Fruit fly (Drosophila melanogaster): ENCODE measurements around the gene CG10877.

DNA sequence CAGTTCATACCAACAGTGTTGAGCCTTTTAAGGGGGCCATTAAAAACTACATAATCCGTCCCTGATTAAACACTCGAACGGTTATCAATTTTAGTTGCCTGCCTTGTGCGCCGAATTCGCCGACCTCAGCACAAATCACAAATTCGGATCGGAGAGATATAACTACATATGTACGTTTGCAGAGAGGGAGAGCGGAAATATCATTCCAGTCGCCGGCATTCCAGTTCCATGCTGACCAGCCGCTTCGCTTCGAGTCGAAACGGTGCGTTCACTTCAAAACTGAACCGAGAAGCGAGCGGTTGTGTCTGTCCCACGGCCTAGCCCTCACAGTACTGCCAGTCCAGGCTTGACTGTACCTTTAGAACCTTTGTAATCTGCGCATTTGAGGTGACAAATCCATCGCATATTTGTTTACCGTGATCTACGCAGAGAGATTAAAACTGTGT, 10.7 kb upstream of the CG10877 start:
- TF ChIP-seq psq (optimal IDR thresholded peaks at IDR 0.05): no peak
- TF ChIP-seq insv (optimal IDR thresholded peaks at IDR 0.05): no peak
- TF ChIP-seq ttk (optimal IDR thresholded peaks at IDR 0.05): no peak
- no peak for TF ChIP-seq Sin3A (optimal IDR thresholded peaks at IDR 0.05)
- TF ChIP-seq Myc (optimal IDR thresholded peaks at IDR 0.05): no peak
- TF ChIP-seq h (optimal IDR thresholded peaks at IDR 0.05): no peak

All from Kc167 (cell line).